Worm (Caenorhabditis elegans) whole organism, L4/young adult: ENCODE results near the gene rac-2.

Experiments used
- W03F9.2 ChIP-seq: fragments of 150-350 bp; optimal IDR thresholded peaks from 2 replicates; lab custom pipeline; 2014; ENCODE audit warnings: missing biosample characterization, missing genetic modification characterization
- him-1 ChIP-seq: sonication (generic microtip); optimal IDR thresholded peaks from 2 replicates; lab custom pipeline; 2016; ENCODE audit warnings: missing genotype, missing genetic modification reagents, missing genetic modification characterization, missing compliant biosample characterization

- TF ChIP-seq W03F9.2 (tag; lab: Kevin White, UChicago) (no peak), him-1 (tag; lab: Kevin White, UChicago) (no peak)
Observed at ce11 chrIV:16310103-16310502, 2.1 kb downstream of the rac-2 start.
